Worm (Caenorhabditis elegans) whole organism, L3 larva: ENCODE results near the gene F35D2.1.

ENCODE experiments used
- R02D3.7 ChIP-seq: fragments of 150-350 bp; optimal IDR thresholded peaks from 2 replicates; lab custom pipeline; 2014; ENCODE audit warnings: missing biosample characterization, missing genetic modification characterization
- ZK546.5 ChIP-seq: sonication (generic microtip); optimal IDR thresholded peaks from 2 replicates; lab custom pipeline; 2017; ENCODE audit warnings: missing biosample characterization, missing genetic modification characterization
- ama-1 ChIP-seq: fragments of 150-350 bp; optimal IDR thresholded peaks from 2 replicates; lab custom pipeline; 2018
- ceh-16 ChIP-seq: sonication (generic microtip); optimal IDR thresholded peaks from 2 replicates; lab custom pipeline; 2017; ENCODE audit warnings: missing biosample characterization, missing genetic modification characterization
- ceh-28 ChIP-seq: fragments of 150-350 bp; optimal IDR thresholded peaks from 2 replicates; lab custom pipeline; 2014; ENCODE audit warnings: missing biosample characterization, missing genetic modification reagents, missing genetic modification characterization
- ceh-82 ChIP-seq: fragments of 150-350 bp; optimal IDR thresholded peaks from 2 replicates; lab custom pipeline; 2014; ENCODE audit warnings: missing biosample characterization, missing genetic modification characterization
- ceh-9 ChIP-seq: sonication (generic microtip); optimal IDR thresholded peaks from 2 replicates; lab custom pipeline; 2018; ENCODE audit warnings: missing biosample characterization, missing genetic modification characterization
- egl-5 ChIP-seq: fragments of 150-350 bp; optimal IDR thresholded peaks from 2 replicates; lab custom pipeline; 2017; ENCODE audit warnings: missing biosample characterization, missing genetic modification reagents, missing genetic modification characterization, inconsistent platforms
- elt-1 ChIP-seq: fragments of 150-350 bp; optimal IDR thresholded peaks from 2 replicates; lab custom pipeline; 2014; ENCODE audit warnings: missing biosample characterization, missing genetic modification characterization
- elt-2 ChIP-seq: sonication (generic microtip); optimal IDR thresholded peaks from 2 replicates; lab custom pipeline; 2016; ENCODE audit warnings: missing genetic modification reagents, mild to moderate bottlenecking, missing genetic modification characterization, missing compliant biosample characterization
- elt-3 ChIP-seq, 3 experiments: fragments of 150-350 bp in 1 of 3; sonication (generic microtip) in 2 of 3; optimal IDR thresholded peaks; 2 replicates in 2 of 3; 4 replicates in 1 of 3; lab custom pipeline; 2014 to 2017; ENCODE audit warnings: missing biosample characterization in 3 of 3, missing genetic modification characterization in 3 of 3
- eor-1 ChIP-seq, 2 experiments: fragments of 150-350 bp; optimal IDR thresholded peaks; 2 replicates each; lab custom pipeline; 2014 to 2018; ENCODE audit warnings: missing biosample characterization in 2 of 2, missing genetic modification characterization in 2 of 2
- fkh-2 ChIP-seq: fragments of 150-350 bp; optimal IDR thresholded peaks from 2 replicates; lab custom pipeline; 2014; ENCODE audit warnings: missing biosample characterization, missing genetic modification reagents, missing genetic modification characterization
- fos-1 ChIP-seq: fragments of 150-350 bp; optimal IDR thresholded peaks from 2 replicates; lab custom pipeline; 2014; ENCODE audit warnings: missing biosample characterization, missing genetic modification characterization
- hmg-11 ChIP-seq: sonication (generic microtip); optimal IDR thresholded peaks from 2 replicates; lab custom pipeline; 2016; ENCODE audit warnings: missing genetic modification characterization, missing compliant biosample characterization
- lin-15B ChIP-seq: fragments of 150-350 bp; optimal IDR thresholded peaks from 2 replicates; lab custom pipeline; 2014; ENCODE audit warnings: missing biosample characterization, missing genetic modification characterization
- lin-39 ChIP-seq: fragments of 150-350 bp; optimal IDR thresholded peaks from 2 replicates; lab custom pipeline; 2018; ENCODE audit warnings: missing biosample characterization, missing genetic modification reagents, missing genetic modification characterization
- lsy-12 ChIP-seq: sonication (generic microtip); optimal IDR thresholded peaks from 2 replicates; lab custom pipeline; 2016; ENCODE audit warnings: mild to moderate bottlenecking, missing genetic modification characterization, missing compliant biosample characterization
- mdl-1 ChIP-seq: fragments of 150-350 bp; optimal IDR thresholded peaks from 2 replicates; lab custom pipeline; 2014; ENCODE audit warnings: missing biosample characterization, missing genetic modification characterization
- mml-1 ChIP-seq: fragments of 150-350 bp; sonication (generic microtip); optimal IDR thresholded peaks from 3 replicates; lab custom pipeline; 2014; ENCODE audit warnings: missing biosample characterization, missing genetic modification characterization
- nfya-1 ChIP-seq: sonication (generic microtip); optimal IDR thresholded peaks from 2 replicates; lab custom pipeline; 2017; ENCODE audit warnings: missing genetic modification characterization, mild to moderate bottlenecking, missing compliant biosample characterization, antibody characterized with exemption, moderate library complexity; ENCODE audit not compliant: insufficient read depth
- nhr-11 ChIP-seq: fragments of 150-350 bp; optimal IDR thresholded peaks from 2 replicates; lab custom pipeline; 2014; ENCODE audit warnings: missing biosample characterization, missing genetic modification characterization
- nhr-237 ChIP-seq: fragments of 150-350 bp; optimal IDR thresholded peaks from 2 replicates; lab custom pipeline; 2014; ENCODE audit warnings: missing biosample characterization, missing genetic modification characterization
- nhr-28 ChIP-seq: fragments of 150-350 bp; optimal IDR thresholded peaks from 2 replicates; lab custom pipeline; 2014; ENCODE audit warnings: missing biosample characterization, missing genetic modification characterization
- nhr-43 ChIP-seq: sonication (generic microtip); optimal IDR thresholded peaks from 2 replicates; lab custom pipeline; 2016; ENCODE audit warnings: mild to moderate bottlenecking, missing genetic modification characterization, missing compliant biosample characterization; ENCODE audit not compliant: poor library complexity, severe bottlenecking
- nhr-67 ChIP-seq: fragments of 150-350 bp; optimal IDR thresholded peaks from 2 replicates; lab custom pipeline; 2014; ENCODE audit warnings: missing biosample characterization, missing genetic modification characterization
- nhr-76 ChIP-seq: fragments of 150-350 bp; sonication (generic microtip); optimal IDR thresholded peaks from 5 replicates; lab custom pipeline; 2014; ENCODE audit warnings: missing biosample characterization, missing genetic modification characterization
- pha-4 ChIP-seq: fragments of 150-350 bp; optimal IDR thresholded peaks from 2 replicates; lab custom pipeline; 2014; ENCODE audit warnings: missing biosample characterization, missing genetic modification reagents, missing genetic modification characterization
- pqm-1 ChIP-seq: fragments of 150-350 bp; optimal IDR thresholded peaks from 2 replicates; lab custom pipeline; 2017; ENCODE audit warnings: missing biosample characterization, missing genetic modification characterization, inconsistent platforms
- sea-2 ChIP-seq: fragments of 150-350 bp; sonication (generic microtip); optimal IDR thresholded peaks from 4 replicates; lab custom pipeline; 2014; ENCODE audit warnings: missing biosample characterization, missing genetic modification reagents, missing genetic modification characterization
- skn-1 ChIP-seq: fragments of 150-350 bp; optimal IDR thresholded peaks from 2 replicates; lab custom pipeline; 2014; ENCODE audit warnings: missing biosample characterization, missing genetic modification characterization
- tbx-2 ChIP-seq: sonication (generic microtip); optimal IDR thresholded peaks from 2 replicates; lab custom pipeline; 2016; ENCODE audit warnings: mild to moderate bottlenecking, missing genetic modification characterization, missing compliant biosample characterization
- unc-39 ChIP-seq: sonication (generic microtip); optimal IDR thresholded peaks from 4 replicates; lab custom pipeline; 2017; ENCODE audit warnings: missing biosample characterization, missing genetic modification characterization
- unc-62 ChIP-seq: fragments of 150-350 bp; sonication (generic microtip); optimal IDR thresholded peaks from 4 replicates; lab custom pipeline; 2014; ENCODE audit warnings: missing biosample characterization, missing genetic modification reagents, missing genetic modification characterization
- zag-1 ChIP-seq: fragments of 150-350 bp; optimal IDR thresholded peaks from 2 replicates; lab custom pipeline; 2014; ENCODE audit warnings: missing biosample characterization, missing genetic modification characterization
- ztf-11 ChIP-seq: fragments of 150-350 bp; optimal IDR thresholded peaks from 2 replicates; lab custom pipeline; 2014; ENCODE audit warnings: missing biosample characterization, missing genetic modification characterization
- ztf-4 ChIP-seq: fragments of 150-350 bp; optimal IDR thresholded peaks from 2 replicates; lab custom pipeline; 2014; ENCODE audit warnings: missing biosample characterization, missing genetic modification characterization

The F35D2.1 gene

DNA sequence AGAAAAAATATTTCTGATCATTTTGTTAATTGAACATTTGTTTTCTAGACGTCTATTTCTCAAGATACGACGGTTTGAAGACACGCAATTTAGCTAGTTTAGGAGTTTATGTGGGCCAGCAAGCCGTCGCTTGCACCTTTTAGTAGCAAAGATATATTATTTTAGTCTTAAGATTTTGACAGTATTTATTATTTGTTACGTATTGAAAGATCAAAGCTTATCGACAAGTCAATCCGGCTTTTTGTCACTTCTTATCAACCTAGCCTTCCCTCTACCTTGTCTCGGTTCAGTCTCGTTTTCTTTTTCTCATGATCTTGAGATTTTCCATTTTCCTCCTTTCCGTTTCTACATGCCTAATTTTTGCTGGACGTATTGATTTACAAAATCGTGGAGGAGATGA, 1.6 kb upstream of the F35D2.1 start, which contains the start of gene F35D2.2:
TSS of gene F35D2.2 (plus strand) at position 301 of the 400 bp plus-strand sequence.
- TF ChIP-seq pha-4 (tag; lab: Kevin White, UChicago) (no peak), ztf-4 (tag; lab: Kevin White, UChicago) (no peak), mdl-1 (tag; lab: Kevin White, UChicago) (no peak), ceh-28 (tag; lab: Kevin White, UChicago) (no peak), ceh-9 (tag; lab: Kevin White, UChicago) (no peak)

- TF ChIP-seq nhr-43 (tag; lab: Kevin White, UChicago), result no peak
- TF ChIP-seq pha-4 (tag; lab: Kevin White, UChicago), result no peak
- TF ChIP-seq ZK546.5, result no peak
- TF ChIP-seq nhr-76, result no peak
- no peak for TF ChIP-seq nhr-67 (tag; lab: Kevin White, UChicago)
- TF ChIP-seq ztf-4 (tag; lab: Kevin White, UChicago), result no peak
- TF ChIP-seq sea-2, result no peak
- no peak for TF ChIP-seq ceh-28 (tag; lab: Kevin White, UChicago)
- no peak for TF ChIP-seq egl-5
- TF ChIP-seq ceh-16 (tag; lab: Kevin White, UChicago), result no peak
- no peak for TF ChIP-seq eor-1 (tag; optimal IDR thresholded peaks at IDR 0.05; lab: Kevin White, UChicago)
- TF ChIP-seq skn-1 (tag; lab: Kevin White, UChicago), result no peak
- TF ChIP-seq lin-39 (tag; lab: Kevin White, UChicago), result no peak
- no peak for TF ChIP-seq mdl-1 (tag; lab: Kevin White, UChicago)
- no peak for TF ChIP-seq unc-39 (tag; lab: Kevin White, UChicago)
- TF ChIP-seq ceh-9 (tag; lab: Kevin White, UChicago), result no peak
- TF ChIP-seq ceh-82 (tag; lab: Kevin White, UChicago), result no peak
- TF ChIP-seq elt-2, result no peak
- TF ChIP-seq, all 47 proteins: peak for 0
Observed at ce11 chrII:7577412-7577811, 1.7 kb downstream of the F35D2.1 start, which contains the start of gene F35D2.6. Gene F35D2.6, plus strand, starts transcription at chrII:7577712.

DNA sequence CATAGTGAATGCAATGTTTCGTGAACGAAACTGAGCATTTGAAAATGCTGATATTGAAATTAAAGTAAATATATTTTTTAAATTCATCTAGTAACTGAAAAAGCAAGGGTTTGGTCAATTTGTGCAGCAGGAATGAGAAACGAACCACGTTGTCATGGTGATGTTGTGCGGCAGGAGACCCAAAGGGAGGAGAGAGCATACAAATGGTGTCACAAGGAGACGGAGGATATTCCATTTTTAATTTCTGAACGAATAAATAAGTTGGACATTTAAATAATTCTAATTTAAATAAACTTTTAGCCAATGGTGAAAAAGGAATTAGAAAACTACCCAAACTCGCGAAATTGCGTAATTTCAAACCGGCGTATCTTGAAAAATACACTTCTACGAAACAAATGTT, 7.8 kb downstream of the F35D2.1 start, which contains the start of gene mks-3:
TSS of gene mks-3 (minus strand) at position 101 of the 400 bp plus-strand sequence.
- TF ChIP-seq nhr-237 (tag; lab: Kevin White, UChicago), result no peak
- no peak for TF ChIP-seq tbx-2
- no peak for TF ChIP-seq nhr-11
- no peak for TF ChIP-seq unc-39 (tag; lab: Kevin White, UChicago)
- no peak for TF ChIP-seq mml-1 (tag; lab: Kevin White, UChicago)
- no peak for TF ChIP-seq nfya-1
- no peak for TF ChIP-seq ztf-11 (tag; lab: Kevin White, UChicago)
- TF ChIP-seq unc-62 (GFP tag; lab: Kevin White, UChicago), result no peak
- TF ChIP-seq zag-1 (tag; lab: Kevin White, UChicago), result no peak
- TF ChIP-seq lsy-12 (tag; lab: Kevin White, UChicago), result no peak
- no peak for TF ChIP-seq nhr-28
- TF ChIP-seq ceh-16 (tag; lab: Kevin White, UChicago), result no peak
- TF ChIP-seq R02D3.7, result no peak
- TF ChIP-seq elt-3 (tag; optimal IDR thresholded peaks at IDR 0.05; lab: Kevin White, UChicago), result no peak
- TF ChIP-seq fos-1 (tag; lab: Kevin White, UChicago), result no peak

DNA sequence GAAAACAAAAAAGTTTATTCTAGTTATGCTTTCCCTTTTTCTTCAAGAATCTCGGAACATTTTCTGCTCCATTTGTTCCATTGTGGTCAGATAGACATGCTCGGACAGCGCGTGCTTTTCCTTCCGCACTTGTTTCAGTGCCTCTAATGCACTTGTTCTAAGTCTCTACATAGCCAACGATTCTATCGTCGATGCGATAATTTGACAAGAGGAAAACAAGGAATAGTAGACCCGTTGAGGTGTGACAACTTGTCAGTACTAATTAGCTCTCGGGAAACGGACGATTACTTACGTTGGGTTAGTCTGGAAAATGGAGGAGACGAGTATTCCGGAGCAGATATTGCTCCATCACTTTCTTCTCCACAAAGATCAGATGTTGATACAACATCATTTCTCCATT, 12.6 kb downstream of the F35D2.1 start:
- no peak for TF ChIP-seq mdl-1 (tag; lab: Kevin White, UChicago)
- TF ChIP-seq pqm-1, result no peak
- no peak for TF ChIP-seq fkh-2 (tag; lab: Kevin White, UChicago)
- TF ChIP-seq lin-15B (tag; lab: Kevin White, UChicago), result no peak
- TF ChIP-seq R02D3.7, result no peak
- TF ChIP-seq elt-1 (tag; lab: Kevin White, UChicago), result no peak
- TF ChIP-seq zag-1 (tag; lab: Kevin White, UChicago), result no peak
- no peak for TF ChIP-seq nhr-237 (tag; lab: Kevin White, UChicago)
- TF ChIP-seq nfya-1, result no peak
- no peak for TF ChIP-seq elt-2
- no peak for TF ChIP-seq hmg-11 (tag; lab: Kevin White, UChicago)
- no peak for TF ChIP-seq ceh-9 (tag; lab: Kevin White, UChicago)
- TF ChIP-seq unc-39 (tag; lab: Kevin White, UChicago), result no peak
- TF ChIP-seq ama-1 (lab: Kevin White, UChicago), result no peak
- TF ChIP-seq egl-5, result no peak
